Fruit fly (Drosophila melanogaster): ENCODE results near the gene Acsf3.

Gene Acsf3

dm6 chrX:7324816-7325246 is 4.0 kb upstream of the Acsf3 start (continued):
- TF ChIP-seq dan (GFP tag; IDR thresholded peaks at IDR 0.05) (peak; percentile 85; the same call in 1 of the 2 replicates), CG17912 (GFP tag; optimal IDR thresholded peaks at IDR 0.05) (peak; percentile 65), CG13123 (GFP tag; optimal IDR thresholded peaks at IDR 0.05) (peak; percentile 87), MESR4 (GFP tag; optimal IDR thresholded peaks at IDR 0.05) (peak; percentile 46), slp2 (GFP tag; optimal IDR thresholded peaks at IDR 0.05) (peak; percentile 65), Rfx (GFP tag; IDR thresholded peaks at IDR 0.05) (peak; percentile 93), CG3065 (GFP tag; optimal IDR thresholded peaks at IDR 0.05) (peak; percentile 88), vfl (GFP tag; optimal IDR thresholded peaks at IDR 0.05) (peak; percentile 74), CG17612 (GFP tag; IDR thresholded peaks at IDR 0.05) (peak; percentile 83), CG11504 (tag; optimal IDR thresholded peaks at IDR 0.05) (peak; percentile 97), Hmx (GFP tag; optimal IDR thresholded peaks at IDR 0.05) (peak; percentile 43), CG4328 (GFP tag; optimal IDR thresholded peaks at IDR 0.05) (peak; percentile 91), CG12236 (GFP tag; optimal IDR thresholded peaks at IDR 0.05) (peak; percentile 75), CoRest (tag; optimal IDR thresholded peaks at IDR 0.05) (peak; percentile 97), gfzf (GFP tag; optimal IDR thresholded peaks at IDR 0.05) (no peak), CG2202 (tag; optimal IDR thresholded peaks at IDR 0.05) (peak; percentile 96), cas (GFP tag; IDR thresholded peaks at IDR 0.05) (peak; percentile 68; the same call in 1 of the 2 replicates), Dad (GFP tag; optimal IDR thresholded peaks at IDR 0.05) (peak; percentile 77), Lim3 (GFP tag; IDR thresholded peaks at IDR 0.05) (peak; percentile 80), CG2875 (GFP tag; optimal IDR thresholded peaks at IDR 0.05) (peak; percentile 96), CG1792 (GFP tag; optimal IDR thresholded peaks at IDR 0.05) (peak; percentile 68), Dll (GFP tag; IDR thresholded peaks at IDR 0.05; ENCODE audit: partially characterized antibody) (no peak), NFAT (GFP tag; IDR thresholded peaks at IDR 0.05) (peak; percentile 75; the same call in 1 of the 2 replicates), zen2 (GFP tag; IDR thresholded peaks at IDR 0.05; ENCODE audit: partially characterized antibody) (no peak), jigr1 (GFP tag; IDR thresholded peaks at IDR 0.05) (peak; percentile 83; the same call in 2 of the 3 replicates), cad (GFP tag; optimal IDR thresholded peaks at IDR 0.05) (no peak), Ada2b (GFP tag; IDR thresholded peaks at IDR 0.05) (peak; percentile 94), Usf (GFP tag; optimal IDR thresholded peaks at IDR 0.05) (peak; percentile 90), CG5953 (GFP tag; IDR thresholded peaks at IDR 0.05) (peak; percentile 90), CG18262 (tag; optimal IDR thresholded peaks at IDR 0.05) (peak; percentile 99), ssp (GFP tag; IDR thresholded peaks at IDR 0.05) (peak; percentile 86), Elba2 (GFP tag; optimal IDR thresholded peaks at IDR 0.05) (peak; percentile 61), D19B (GFP tag; optimal IDR thresholded peaks at IDR 0.05) (peak; percentile 78), CG10431 (GFP tag; optimal IDR thresholded peaks at IDR 0.05) (peak; percentile 94), CrebB (tag; optimal IDR thresholded peaks at IDR 0.05) (peak; percentile 95), CG4730 (GFP tag; IDR thresholded peaks at IDR 0.05) (peak; percentile 91), h (optimal IDR thresholded peaks at IDR 0.05) (no peak), CG10565 (GFP tag; optimal IDR thresholded peaks at IDR 0.05) (peak; percentile 80), peb (GFP tag; IDR thresholded peaks at IDR 0.05) (peak; percentile 87), CG16815 (GFP tag; optimal IDR thresholded peaks at IDR 0.05) (peak; percentile 95), pfk (GFP tag; optimal IDR thresholded peaks at IDR 0.05) (peak; percentile 15), Gug (GFP tag; IDR thresholded peaks at IDR 0.05) (peak; percentile 74), odd (GFP tag; optimal IDR thresholded peaks at IDR 0.05) (peak; percentile 95), D (optimal IDR thresholded peaks at IDR 0.05) (no peak), D (GFP tag; optimal IDR thresholded peaks at IDR 0.05) (peak; percentile 97), CG14667 (GFP tag; IDR thresholded peaks at IDR 0.05) (peak; percentile 94), Bdp1 (GFP tag; optimal IDR thresholded peaks at IDR 0.05) (peak; percentile 59), CG14710 (tag; optimal IDR thresholded peaks at IDR 0.05) (peak; percentile 98), Rx (GFP tag; IDR thresholded peaks at IDR 0.05) (peak; percentile 84), unpg (GFP tag; optimal IDR thresholded peaks at IDR 0.05) (peak; percentile 98), CG1602 (GFP tag; optimal IDR thresholded peaks at IDR 0.05) (peak; percentile 95), CG6689 (GFP tag; IDR thresholded peaks at IDR 0.05) (peak; percentile 96)
